Fruit fly (Drosophila melanogaster) whole organism, embryonic: ENCODE measurements around the gene arm.

Experiments
- Ada2b ChIP-seq: fragments of 200-800 bp; sonication (Bioruptor generic); IDR thresholded peaks from 2 replicates; pipeline ENCODE4 v1.3.6; 2022; ENCODE audit warnings: missing biosample characterization, missing genetic modification characterization
- Atf3 ChIP-seq: fragments of 200-800 bp; sonication (Bioruptor generic); optimal IDR thresholded peaks from 3 replicates; lab custom pipeline; 2016; ENCODE audit warnings: missing biosample characterization, missing genetic modification characterization
- BtbVII ChIP-seq: fragments of 200-800 bp; sonication (Bioruptor generic); optimal IDR thresholded peaks from 3 replicates; lab custom pipeline; 2017; ENCODE audit warnings: missing biosample characterization, mild to moderate bottlenecking, missing genetic modification characterization
- CG1024 ChIP-seq: fragments of 200-800 bp; sonication (Bioruptor generic); IDR thresholded peaks from 2 replicates; pipeline ENCODE4 v1.3.6; 2022; ENCODE audit warnings: missing biosample characterization, missing genetic modification characterization
- CG10274 ChIP-seq: fragments of 200-800 bp; sonication (Bioruptor generic); optimal IDR thresholded peaks from 3 replicates; lab custom pipeline; 2017; ENCODE audit warnings: missing biosample characterization, mild to moderate bottlenecking, missing genetic modification characterization
- CG11247 ChIP-seq: fragments of 200-800 bp; sonication (Bioruptor generic); IDR thresholded peaks from 2 replicates; pipeline ENCODE4 v1.3.6; 2022; ENCODE audit warnings: missing biosample characterization, missing genetic modification characterization
- CG11456 ChIP-seq: fragments of 200-800 bp; sonication (Bioruptor generic); IDR thresholded peaks from 3 replicates; pipeline ENCODE4 v1.3.6; 2022; ENCODE audit warnings: missing biosample characterization, missing genetic modification characterization
- CG13296 ChIP-seq: fragments of 200-800 bp; sonication (Bioruptor generic); optimal IDR thresholded peaks from 3 replicates; lab custom pipeline; 2018; ENCODE audit warnings: missing biosample characterization, mild to moderate bottlenecking, missing genetic modification characterization
- CG14965 ChIP-seq: fragments of 200-800 bp; sonication (Bioruptor generic); optimal IDR thresholded peaks from 2 replicates; lab custom pipeline; 2016; ENCODE audit warnings: missing biosample characterization, missing genetic modification characterization, borderline replicate concordance
- CG1529 ChIP-seq: fragments of 200-800 bp; sonication (Bioruptor generic); optimal IDR thresholded peaks from 3 replicates; lab custom pipeline; 2018; ENCODE audit warnings: missing biosample characterization, missing genetic modification characterization
- CG15696 ChIP-seq: fragments of 200-800 bp; sonication (Bioruptor generic); optimal IDR thresholded peaks from 2 replicates; lab custom pipeline; 2019; ENCODE audit warnings: missing biosample characterization, mild to moderate bottlenecking, missing genetic modification characterization, moderate library complexity
- CG1603 ChIP-seq: fragments of 200-800 bp; sonication (Bioruptor generic); optimal IDR thresholded peaks from 2 replicates; lab custom pipeline; 2019; ENCODE audit warnings: missing biosample characterization, mild to moderate bottlenecking, missing genetic modification characterization, moderate library complexity
- CG1647 ChIP-seq: fragments of 200-800 bp; sonication (Bioruptor generic); optimal IDR thresholded peaks from 3 replicates; lab custom pipeline; 2016; ENCODE audit warnings: missing biosample characterization, missing genetic modification characterization
- CG16779 ChIP-seq: fragments of 200-800 bp; sonication (Bioruptor generic); IDR thresholded peaks from 2 replicates; pipeline ENCODE4 v1.3.6; 2022; ENCODE audit warnings: missing biosample characterization, missing genetic modification characterization
- CG17385 ChIP-seq: fragments of 200-800 bp; sonication (Bioruptor generic); optimal IDR thresholded peaks from 3 replicates; lab custom pipeline; 2018; ENCODE audit warnings: missing biosample characterization, mild to moderate bottlenecking, missing genetic modification characterization
- CG18476 ChIP-seq: fragments of 200-800 bp; sonication (Bioruptor generic); optimal IDR thresholded peaks from 2 replicates; lab custom pipeline; 2016; ENCODE audit warnings: missing biosample characterization, mild to moderate bottlenecking, missing genetic modification characterization
- CG2120 ChIP-seq: fragments of 200-800 bp; sonication (Bioruptor generic); optimal IDR thresholded peaks from 3 replicates; lab custom pipeline; 2016; ENCODE audit warnings: missing biosample characterization, missing genetic modification characterization
- CG2199 ChIP-seq: fragments of 200-800 bp; sonication (Bioruptor generic); IDR thresholded peaks from 3 replicates; pipeline ENCODE4 v1.3.6; 2022; ENCODE audit warnings: missing biosample characterization, missing genetic modification characterization
- CG34224 ChIP-seq: fragments of 200-800 bp; sonication (Bioruptor generic); IDR thresholded peaks from 3 replicates; pipeline ENCODE4 v1.3.6; 2022; ENCODE audit warnings: missing biosample characterization, missing genetic modification characterization; ENCODE audit not compliant: partially characterized antibody
- CG43689 ChIP-seq: fragments of 200-800 bp; sonication (Bioruptor generic); IDR thresholded peaks from 2 replicates; pipeline ENCODE4 v1.3.6; 2022; ENCODE audit warnings: missing biosample characterization, missing genetic modification characterization
- CG4854 ChIP-seq: fragments of 200-800 bp; sonication (Bioruptor generic); optimal IDR thresholded peaks from 2 replicates; lab custom pipeline; 2016; ENCODE audit warnings: missing biosample characterization, missing genetic modification characterization, inconsistent platforms
- CG5180 ChIP-seq: fragments of 200-800 bp; sonication (Bioruptor generic); optimal IDR thresholded peaks from 3 replicates; lab custom pipeline; 2017; ENCODE audit warnings: missing biosample characterization, missing genetic modification characterization, mild to moderate bottlenecking, moderate library complexity, missing genetic modification reagents
- CG5953 ChIP-seq: fragments of 200-800 bp; sonication (Bioruptor generic); IDR thresholded peaks from 2 replicates; pipeline ENCODE4 v1.3.6; 2022; ENCODE audit warnings: missing biosample characterization, missing genetic modification characterization
- CG8290 ChIP-seq, 3 experiments: fragments of 200-800 bp; sonication (Bioruptor generic); optimal IDR thresholded peaks; 2 replicates each; lab custom pipeline; 2016 to 2019; ENCODE audit warnings: missing biosample characterization in 3 of 3, missing genetic modification characterization in 3 of 3, mild to moderate bottlenecking in 2 of 3, moderate library complexity in 1 of 3
- CG8478 ChIP-seq: fragments of >200 bp; optimal IDR thresholded peaks from 2 replicates; lab custom pipeline; 2018
- CG9876 ChIP-seq: fragments of 200-800 bp; sonication (Bioruptor generic); optimal IDR thresholded peaks from 2 replicates; lab custom pipeline; 2016; ENCODE audit warnings: missing biosample characterization, missing genetic modification characterization
- Hr51 ChIP-seq, 2 experiments: fragments of 200-800 bp; sonication (Bioruptor generic); optimal IDR thresholded peaks; 2 replicates in 1 of 2; 3 replicates in 1 of 2; lab custom pipeline; 2016 to 2018; ENCODE audit warnings: missing biosample characterization in 2 of 2, missing genetic modification characterization in 2 of 2, mild to moderate bottlenecking in 1 of 2, moderate library complexity in 1 of 2
- MESR4 ChIP-seq: fragments of 200-800 bp; sonication (Bioruptor generic); optimal IDR thresholded peaks from 2 replicates; lab custom pipeline; 2018; ENCODE audit warnings: missing biosample characterization, mild to moderate bottlenecking, missing genetic modification characterization, moderate library complexity
- NfI ChIP-seq: fragments of 200-800 bp; sonication (Bioruptor generic); optimal IDR thresholded peaks from 3 replicates; lab custom pipeline; 2018; ENCODE audit warnings: missing biosample characterization, mild to moderate bottlenecking, missing genetic modification characterization, moderate library complexity
- PHDP ChIP-seq: fragments of 200-800 bp; sonication (Bioruptor generic); optimal IDR thresholded peaks from 3 replicates; lab custom pipeline; 2018; ENCODE audit warnings: missing biosample characterization, mild to moderate bottlenecking, missing genetic modification characterization, moderate library complexity
- Poxn ChIP-seq: fragments of 200-800 bp; sonication (Bioruptor generic); IDR thresholded peaks from 2 replicates; pipeline ENCODE4 v1.3.6; 2022; ENCODE audit warnings: missing biosample characterization, missing genetic modification characterization
- Ptx1 ChIP-seq: fragments of 200-800 bp; sonication (Bioruptor generic); IDR thresholded peaks from 2 replicates; pipeline ENCODE4 v1.3.6; 2022; ENCODE audit warnings: missing biosample characterization, missing genetic modification characterization
- Rfx ChIP-seq: fragments of 200-800 bp; sonication (Bioruptor generic); IDR thresholded peaks from 2 replicates; pipeline ENCODE4 v1.3.6; 2022; ENCODE audit warnings: missing biosample characterization, missing genetic modification characterization
- Rx ChIP-seq: fragments of 200-800 bp; sonication (Bioruptor generic); IDR thresholded peaks from 2 replicates; pipeline ENCODE4 v1.3.6; 2022; ENCODE audit warnings: missing biosample characterization, missing genetic modification characterization
- Sin3A ChIP-seq: fragments of >200 bp; optimal IDR thresholded peaks from 2 replicates; lab custom pipeline; 2018
- Xbp1 ChIP-seq: fragments of 200-800 bp; sonication (Bioruptor generic); optimal IDR thresholded peaks from 3 replicates; lab custom pipeline; 2016; ENCODE audit warnings: missing biosample characterization, mild to moderate bottlenecking, missing genetic modification characterization
- bbx ChIP-seq: fragments of 200-800 bp; sonication (Bioruptor generic); IDR thresholded peaks from 2 replicates; pipeline ENCODE4 v1.3.6; 2022; ENCODE audit warnings: missing biosample characterization, missing genetic modification characterization; ENCODE audit not compliant: partially characterized antibody
- cad ChIP-seq: fragments of >200 bp; optimal IDR thresholded peaks from 2 replicates; lab custom pipeline; 2017; ENCODE audit warnings: missing biosample characterization, missing genetic modification characterization
- dati ChIP-seq: fragments of 200-800 bp; sonication (Bioruptor generic); IDR thresholded peaks from 2 replicates; pipeline ENCODE4 v1.3.6; 2022; ENCODE audit warnings: missing biosample characterization, missing genetic modification characterization
- dmrt11E ChIP-seq: fragments of 200-800 bp; sonication (Bioruptor generic); optimal IDR thresholded peaks from 3 replicates; lab custom pipeline; 2018; ENCODE audit warnings: missing biosample characterization, mild to moderate bottlenecking, missing genetic modification characterization, moderate library complexity
- gcm ChIP-seq: fragments of 200-800 bp; sonication (Bioruptor generic); optimal IDR thresholded peaks from 2 replicates; lab custom pipeline; 2019; ENCODE audit warnings: missing biosample characterization, mild to moderate bottlenecking, missing genetic modification characterization, moderate library complexity
- grau ChIP-seq: fragments of 200-800 bp; optimal IDR thresholded peaks from 3 replicates; lab custom pipeline; 2019; ENCODE audit warnings: missing biosample characterization, mild to moderate bottlenecking, missing genetic modification characterization, moderate library complexity
- kay ChIP-seq: fragments of 200-800 bp; sonication (Bioruptor generic); optimal IDR thresholded peaks from 2 replicates; lab custom pipeline; 2016; ENCODE audit warnings: missing biosample characterization, missing genetic modification characterization
- lab ChIP-seq: fragments of 200-800 bp; sonication (Bioruptor generic); optimal IDR thresholded peaks from 3 replicates; lab custom pipeline; 2017; ENCODE audit warnings: missing biosample characterization, missing genetic modification characterization, mild to moderate bottlenecking, moderate library complexity, missing genetic modification reagents
- onecut ChIP-seq: fragments of 200-800 bp; sonication (Bioruptor generic); IDR thresholded peaks from 2 replicates; pipeline ENCODE4 v1.3.6; 2022; ENCODE audit warnings: missing biosample characterization, missing genetic modification characterization
- pnt ChIP-seq: fragments of 200-800 bp; sonication (Bioruptor generic); optimal IDR thresholded peaks from 3 replicates; lab custom pipeline; 2016; ENCODE audit warnings: missing biosample characterization, missing genetic modification characterization
- run ChIP-seq: fragments of 200-800 bp; sonication (Bioruptor generic); optimal IDR thresholded peaks from 3 replicates; lab custom pipeline; 2018; ENCODE audit warnings: missing biosample characterization, mild to moderate bottlenecking, missing genetic modification characterization
- slbo ChIP-seq: fragments of 200-800 bp; sonication (Bioruptor generic); IDR thresholded peaks from 2 replicates; pipeline ENCODE4 v1.3.6; 2022; ENCODE audit warnings: missing biosample characterization, missing genetic modification characterization
- sr ChIP-seq: fragments of 200-800 bp; sonication (Bioruptor generic); IDR thresholded peaks from 3 replicates; pipeline ENCODE4 v1.3.6; 2022; ENCODE audit warnings: missing biosample characterization, missing genetic modification characterization
- trem ChIP-seq: fragments of 200-800 bp; optimal IDR thresholded peaks from 3 replicates; lab custom pipeline; 2019; ENCODE audit warnings: missing biosample characterization, mild to moderate bottlenecking, missing genetic modification characterization, moderate library complexity

Gene arm

dm6 chrX:1880139-1880556 is 20.3 kb downstream of the arm start, which contains the start of gene Coa8 (continued):
- TF ChIP-seq Xbp1 (GFP tag; lab: Kevin White, UChicago): peak; percentile 56
- peak; percentile 14; the same call in 1 of the 2 replicates for TF ChIP-seq Rx (GFP tag; lab: Robert Waterston, UW)
- TF ChIP-seq dmrt11E (tag; lab: Kevin White, UChicago): peak; percentile 6
- TF ChIP-seq CG5953: no peak
- TF ChIP-seq CG1529 (GFP tag; lab: Kevin White, UChicago): no peak
- peak; percentile 52 for TF ChIP-seq CG2120 (GFP tag; lab: Kevin White, UChicago)
- TF ChIP-seq grau (tag; lab: Kevin White, UChicago): peak; percentile 48
- no peak for TF ChIP-seq lab (GFP tag; lab: Kevin White, UChicago)
- peak; percentile 39 for TF ChIP-seq Sin3A (lab: Kevin White, UChicago)
- peak; percentile 17 for TF ChIP-seq CG9876
- TF ChIP-seq CG1603 (tag; lab: Kevin White, UChicago): peak; percentile 54
- TF ChIP-seq Poxn (GFP tag; lab: Robert Waterston, UW): 0 out of 2 replicates have a peak, but pooled peaks have one; percentile 25
- TF ChIP-seq MESR4 (GFP tag; lab: Kevin White, UChicago): no peak
- peak; percentile 30 for TF ChIP-seq PHDP
- TF ChIP-seq CG13296: peak; percentile 31
- TF ChIP-seq CG34224 (GFP tag; lab: Robert Waterston, UW): peak; percentile 12; the same call in 2 of the 3 replicates
- TF ChIP-seq CG14965 (GFP tag; lab: Kevin White, UChicago): no peak
- peak; percentile 59 for TF ChIP-seq Ptx1 (GFP tag; lab: Robert Waterston, UW)
- peak; percentile 7; the same call in 1 of the 2 replicates for TF ChIP-seq bbx (GFP tag; lab: Robert Waterston, UW)
- peak; percentile 13 for TF ChIP-seq CG8290 (GFP tag; optimal IDR thresholded peaks at IDR 0.05; lab: Kevin White, UChicago)
- TF ChIP-seq CG8290 (tag; optimal IDR thresholded peaks at IDR 0.05; lab: Kevin White, UChicago): peak; percentile 62 to 77
- TF ChIP-seq CG16779 (GFP tag; lab: Robert Waterston, UW): no peak
- TF ChIP-seq CG15696 (tag; lab: Kevin White, UChicago): peak; percentile 29
- TF ChIP-seq run: no peak
- no peak for TF ChIP-seq sr (GFP tag; lab: Robert Waterston, UW)
- TF ChIP-seq CG5180: no peak
- no peak for TF ChIP-seq gcm
- TF ChIP-seq onecut (GFP tag; lab: Robert Waterston, UW): 0 out of 2 replicates have a peak, but pooled peaks have one; percentile 11
- TF ChIP-seq CG4854 (GFP tag; lab: Kevin White, UChicago): no peak
- TF ChIP-seq CG17385 (GFP tag; lab: Kevin White, UChicago): peak; percentile 31
- no peak for TF ChIP-seq dati
- TF ChIP-seq CG1024 (GFP tag; lab: Robert Waterston, UW): no peak
- TF ChIP-seq slbo: peak; percentile 65; the same call in 1 of the 2 replicates
- peak; percentile 23 for TF ChIP-seq Atf3 (GFP tag; lab: Kevin White, UChicago)
- no peak for TF ChIP-seq CG2199 (GFP tag; lab: Robert Waterston, UW)
- TF ChIP-seq CG10274 (GFP tag; lab: Kevin White, UChicago): peak; percentile 19
- TF ChIP-seq Ada2b (GFP tag; lab: Robert Waterston, UW): peak; percentile 28; the same call in 1 of the 2 replicates
- TF ChIP-seq cad (GFP tag; lab: Kevin White, UChicago): no peak
- no peak for TF ChIP-seq CG43689 (GFP tag; lab: Robert Waterston, UW)
- 0 out of 2 replicates have a peak, but pooled peaks have one; percentile 19 for TF ChIP-seq CG11247 (GFP tag; lab: Robert Waterston, UW)
- no peak for TF ChIP-seq CG8478
- TF ChIP-seq BtbVII: peak; percentile 10
- TF ChIP-seq Hr51 (GFP tag; optimal IDR thresholded peaks at IDR 0.05; lab: Kevin White, UChicago): peak in 1 of 2 experiments; percentile 34
- no peak for TF ChIP-seq kay (GFP tag; lab: Kevin White, UChicago)
- peak; percentile 51 for TF ChIP-seq NfI (GFP tag; lab: Kevin White, UChicago)
- TF ChIP-seq trem (tag; lab: Kevin White, UChicago): peak; percentile 7
- TF ChIP-seq pnt (GFP tag; lab: Kevin White, UChicago): peak; percentile 12
- TF ChIP-seq CG1647 (GFP tag; lab: Kevin White, UChicago): no peak
- peak; percentile 77 for TF ChIP-seq Rfx (GFP tag; lab: Robert Waterston, UW)
- TF ChIP-seq CG18476 (GFP tag; lab: Kevin White, UChicago): no peak
- 0 out of 3 replicates have a peak, but pooled peaks have one; percentile 43 for TF ChIP-seq CG11456
